Worm (Caenorhabditis elegans) whole organism, L3 larva: ENCODE results near the gene usp-14.

Source experiments
- ceh-16 ChIP-seq: sonication (generic microtip); optimal IDR thresholded peaks from 2 replicates; lab custom pipeline; 2017; ENCODE audit warnings: missing biosample characterization, missing genetic modification characterization
- egl-27 ChIP-seq: sonication (generic microtip); optimal IDR thresholded peaks from 4 replicates; lab custom pipeline; 2017; ENCODE audit warnings: missing biosample characterization, missing genetic modification reagents, missing genetic modification characterization
- fos-1 ChIP-seq: fragments of 150-350 bp; optimal IDR thresholded peaks from 2 replicates; lab custom pipeline; 2014; ENCODE audit warnings: missing biosample characterization, missing genetic modification characterization
- lin-15B ChIP-seq: fragments of 150-350 bp; optimal IDR thresholded peaks from 2 replicates; lab custom pipeline; 2014; ENCODE audit warnings: missing biosample characterization, missing genetic modification characterization
- lin-39 ChIP-seq: fragments of 150-350 bp; optimal IDR thresholded peaks from 2 replicates; lab custom pipeline; 2018; ENCODE audit warnings: missing biosample characterization, missing genetic modification reagents, missing genetic modification characterization
- nfya-1 ChIP-seq: sonication (generic microtip); optimal IDR thresholded peaks from 2 replicates; lab custom pipeline; 2017; ENCODE audit warnings: missing genetic modification characterization, mild to moderate bottlenecking, missing compliant biosample characterization, antibody characterized with exemption, moderate library complexity; ENCODE audit not compliant: insufficient read depth
- nhr-237 ChIP-seq: fragments of 150-350 bp; optimal IDR thresholded peaks from 2 replicates; lab custom pipeline; 2014; ENCODE audit warnings: missing biosample characterization, missing genetic modification characterization
- ztf-11 ChIP-seq: fragments of 150-350 bp; optimal IDR thresholded peaks from 2 replicates; lab custom pipeline; 2014; ENCODE audit warnings: missing biosample characterization, missing genetic modification characterization
- ztf-4 ChIP-seq: fragments of 150-350 bp; optimal IDR thresholded peaks from 2 replicates; lab custom pipeline; 2014; ENCODE audit warnings: missing biosample characterization, missing genetic modification characterization

DNA sequence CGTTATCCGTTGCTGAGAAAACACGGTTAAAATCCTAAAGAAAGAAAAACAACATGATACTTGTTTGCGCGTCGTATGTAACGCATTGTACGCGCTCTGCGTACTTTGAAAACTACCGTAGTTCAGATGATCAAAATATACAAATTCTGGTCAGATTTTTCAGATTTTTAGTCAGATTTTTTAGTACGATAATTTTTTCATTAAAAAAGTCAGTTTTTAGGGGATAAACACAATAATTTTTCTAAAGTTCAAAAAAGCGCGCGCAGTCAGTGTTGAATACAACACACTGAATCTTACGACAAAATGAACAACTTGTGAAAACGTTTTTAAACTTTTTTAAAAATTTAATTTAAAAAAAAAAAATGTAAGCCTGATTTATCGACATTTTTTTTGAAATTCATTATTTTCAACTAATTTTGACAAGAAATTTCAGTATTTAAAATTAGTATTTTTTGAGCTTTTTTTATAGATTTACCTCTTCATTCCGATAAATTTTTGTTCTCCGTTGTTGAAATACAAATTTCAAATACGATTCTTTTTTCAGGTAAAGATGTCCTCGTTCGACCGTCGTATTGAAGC is 35.2 kb upstream of the usp-14 start, which contains the start of gene pot-2:
- TF ChIP-seq lin-15B (tag; lab: Kevin White, UChicago) (no peak), fos-1 (no peak), ztf-11 (no peak), nhr-237 (no peak), nfya-1 (tag; lab: Kevin White, UChicago) (no peak), egl-27 (tag; lab: Kevin White, UChicago) (no peak), lin-39 (tag; lab: Kevin White, UChicago) (no peak), ztf-4 (tag; lab: Kevin White, UChicago) (no peak), ceh-16 (tag; lab: Kevin White, UChicago) (no peak)
